Fruit fly (Drosophila melanogaster) whole organism, prepupa: ENCODE data around the gene CG32259.

ENCODE experiments used
- Blimp-1 ChIP-seq: fragments of 200-800 bp; sonication (Bioruptor generic); optimal IDR thresholded peaks from 3 replicates; lab custom pipeline; 2017; ENCODE audit warnings: missing biosample characterization, missing genetic modification characterization, mild to moderate bottlenecking, moderate library complexity, missing genetic modification reagents
- CG10631 ChIP-seq: fragments of 200-800 bp; sonication (Bioruptor generic); optimal IDR thresholded peaks from 2 replicates; lab custom pipeline; 2016; ENCODE audit warnings: missing biosample characterization, missing genetic modification characterization
- CG10669 ChIP-seq: fragments of 200-800 bp; sonication (Bioruptor generic); optimal IDR thresholded peaks from 3 replicates; lab custom pipeline; 2018; ENCODE audit warnings: missing biosample characterization, mild to moderate bottlenecking, missing genetic modification characterization, moderate library complexity
- CG11294 ChIP-seq: fragments of 200-800 bp; sonication (Bioruptor generic); IDR thresholded peaks from 2 replicates; pipeline ENCODE4 v1.3.6; 2022; ENCODE audit warnings: missing biosample characterization, missing genetic modification characterization
- CG11762 ChIP-seq: fragments of 200-800 bp; sonication (Bioruptor generic); optimal IDR thresholded peaks from 3 replicates; lab custom pipeline; 2016; ENCODE audit warnings: missing biosample characterization, missing genetic modification characterization; ENCODE audit not compliant: insufficient read depth
- CG11902 ChIP-seq: fragments of 200-800 bp; sonication (Bioruptor generic); optimal IDR thresholded peaks from 3 replicates; lab custom pipeline; 2016; ENCODE audit warnings: missing biosample characterization, missing genetic modification characterization
- CG15336 ChIP-seq: fragments of 200-800 bp; sonication (Bioruptor generic); IDR thresholded peaks from 2 replicates; pipeline ENCODE4 v1.3.6; 2022; ENCODE audit warnings: missing biosample characterization, missing genetic modification characterization
- CG3032 ChIP-seq: fragments of 200-800 bp; optimal IDR thresholded peaks from 2 replicates; lab custom pipeline; 2019; ENCODE audit warnings: missing biosample characterization, mild to moderate bottlenecking, missing genetic modification characterization, moderate library complexity
- CG31627 ChIP-seq: fragments of 200-800 bp; sonication (Bioruptor generic); optimal IDR thresholded peaks from 3 replicates; lab custom pipeline; 2016; ENCODE audit warnings: missing biosample characterization, missing genetic modification characterization
- CG32006 ChIP-seq: fragments of 200-800 bp; sonication (Bioruptor generic); optimal IDR thresholded peaks from 3 replicates; lab custom pipeline; 2017; ENCODE audit warnings: missing biosample characterization, mild to moderate bottlenecking, missing genetic modification characterization
- CG34406 ChIP-seq: fragments of 200-800 bp; sonication (Bioruptor generic); optimal IDR thresholded peaks from 3 replicates; lab custom pipeline; 2016; ENCODE audit warnings: missing biosample characterization, missing genetic modification characterization
- CG4318 ChIP-seq: fragments of 200-800 bp; sonication (Bioruptor generic); optimal IDR thresholded peaks from 3 replicates; lab custom pipeline; 2017; ENCODE audit warnings: missing biosample characterization, mild to moderate bottlenecking, missing genetic modification characterization
- CG6163 ChIP-seq: fragments of 200-800 bp; sonication (Bioruptor generic); IDR thresholded peaks from 3 replicates; pipeline ENCODE4 v1.3.6; 2022; ENCODE audit warnings: missing biosample characterization, missing genetic modification characterization
- CG6808 ChIP-seq: fragments of 200-800 bp; sonication (Bioruptor generic); optimal IDR thresholded peaks from 3 replicates; lab custom pipeline; 2017; ENCODE audit warnings: missing biosample characterization, missing genetic modification characterization, mild to moderate bottlenecking, moderate library complexity, missing genetic modification reagents
- CG6854 ChIP-seq: fragments of 200-800 bp; sonication (Bioruptor generic); optimal IDR thresholded peaks from 2 replicates; lab custom pipeline; 2017; ENCODE audit warnings: missing biosample characterization, mild to moderate bottlenecking, missing genetic modification characterization
- CG7368 ChIP-seq: fragments of 200-800 bp; sonication (Bioruptor generic); optimal IDR thresholded peaks from 3 replicates; lab custom pipeline; 2016; ENCODE audit warnings: missing biosample characterization, missing genetic modification characterization
- CG8119 ChIP-seq: fragments of 200-800 bp; sonication (Bioruptor generic); IDR thresholded peaks from 3 replicates; pipeline ENCODE4 v1.3.6; 2022; ENCODE audit warnings: missing biosample characterization, missing genetic modification characterization
- CG8319 ChIP-seq: fragments of 200-800 bp; sonication (Bioruptor generic); optimal IDR thresholded peaks from 3 replicates; lab custom pipeline; 2016; ENCODE audit warnings: missing biosample characterization, missing genetic modification characterization
- CG8632 ChIP-seq: fragments of 200-800 bp; sonication (Bioruptor generic); optimal IDR thresholded peaks from 3 replicates; lab custom pipeline; 2016; ENCODE audit warnings: missing biosample characterization, missing genetic modification characterization
- CG9139 ChIP-seq: fragments of 200-800 bp; sonication (Bioruptor generic); optimal IDR thresholded peaks from 3 replicates; lab custom pipeline; 2017; ENCODE audit warnings: missing biosample characterization, mild to moderate bottlenecking, missing genetic modification characterization
- Eip75B ChIP-seq: fragments of 200-800 bp; sonication (Bioruptor generic); optimal IDR thresholded peaks from 3 replicates; lab custom pipeline; 2016; ENCODE audit warnings: missing biosample characterization, missing genetic modification characterization
- Eip78C ChIP-seq: fragments of 200-800 bp; sonication (Bioruptor generic); peaks from one replicate; lab custom pipeline; 2016; ENCODE audit warnings: missing biosample characterization, missing genetic modification characterization
- Ets21C ChIP-seq: fragments of 200-800 bp; sonication (Bioruptor generic); optimal IDR thresholded peaks from 3 replicates; lab custom pipeline; 2016; ENCODE audit warnings: missing biosample characterization, missing genetic modification characterization
- Ets96B ChIP-seq: fragments of 200-800 bp; optimal IDR thresholded peaks from 2 replicates; lab custom pipeline; 2019; ENCODE audit warnings: missing biosample characterization, mild to moderate bottlenecking, missing genetic modification characterization, moderate library complexity
- Gug ChIP-seq: fragments of 200-800 bp; sonication (Bioruptor generic); IDR thresholded peaks from 2 replicates; pipeline ENCODE4 v1.3.6; 2022; ENCODE audit warnings: missing biosample characterization, missing genetic modification characterization
- Hr38 ChIP-seq: sonication (Bioruptor generic); optimal IDR thresholded peaks from 2 replicates; lab custom pipeline; 2016; ENCODE audit warnings: missing biosample characterization, missing genetic modification characterization
- Hr4 ChIP-seq: fragments of 200-800 bp; sonication (Bioruptor generic); optimal IDR thresholded peaks from 3 replicates; lab custom pipeline; 2016; ENCODE audit warnings: missing biosample characterization, missing genetic modification characterization
- Lpt ChIP-seq: fragments of 200-800 bp; sonication (Bioruptor generic); optimal IDR thresholded peaks from 3 replicates; lab custom pipeline; 2016; ENCODE audit warnings: missing biosample characterization, missing genetic modification characterization
- Met ChIP-seq: fragments of 200-800 bp; sonication (Bioruptor generic); optimal IDR thresholded peaks from 3 replicates; lab custom pipeline; 2016; ENCODE audit warnings: missing biosample characterization, missing genetic modification characterization
- OdsH ChIP-seq: fragments of 200-800 bp; sonication (Bioruptor generic); optimal IDR thresholded peaks from 3 replicates; lab custom pipeline; 2016; ENCODE audit warnings: missing biosample characterization, missing genetic modification characterization
- Smox ChIP-seq: fragments of 200-800 bp; sonication (Bioruptor generic); optimal IDR thresholded peaks from 3 replicates; lab custom pipeline; 2016; ENCODE audit warnings: missing biosample characterization, missing genetic modification characterization
- Sox102F ChIP-seq: fragments of 200-800 bp; sonication (Bioruptor generic); optimal IDR thresholded peaks from 2 replicates; lab custom pipeline; 2016; ENCODE audit warnings: missing biosample characterization, mild to moderate bottlenecking, missing genetic modification characterization
- Sox14 ChIP-seq: fragments of 200-800 bp; sonication (Bioruptor generic); optimal IDR thresholded peaks from 3 replicates; lab custom pipeline; 2016; ENCODE audit warnings: missing biosample characterization, missing genetic modification characterization
- Sox15 ChIP-seq: fragments of 200-800 bp; sonication (Bioruptor generic); optimal IDR thresholded peaks from 3 replicates; lab custom pipeline; 2016; ENCODE audit warnings: missing biosample characterization, missing genetic modification characterization
- achi ChIP-seq: fragments of 200-800 bp; sonication (Bioruptor generic); optimal IDR thresholded peaks from 3 replicates; lab custom pipeline; 2016; ENCODE audit warnings: missing biosample characterization, missing genetic modification characterization
- acj6 ChIP-seq: fragments of 200-800 bp; sonication (Bioruptor generic); optimal IDR thresholded peaks from 3 replicates; lab custom pipeline; 2016; ENCODE audit warnings: missing biosample characterization, missing genetic modification characterization
- cyc ChIP-seq: fragments of 200-800 bp; sonication (Bioruptor generic); optimal IDR thresholded peaks from 3 replicates; lab custom pipeline; 2016; ENCODE audit warnings: missing biosample characterization, missing genetic modification characterization
- dac ChIP-seq: fragments of 200-800 bp; sonication (Bioruptor generic); optimal IDR thresholded peaks from 2 replicates; lab custom pipeline; 2017; ENCODE audit warnings: missing biosample characterization, mild to moderate bottlenecking, missing genetic modification characterization
- dsx ChIP-seq: fragments of 200-800 bp; optimal IDR thresholded peaks from 3 replicates; lab custom pipeline; 2019; ENCODE audit warnings: missing biosample characterization, mild to moderate bottlenecking, missing genetic modification characterization, moderate library complexity; ENCODE audit not compliant: poor library complexity, severe bottlenecking
- eg ChIP-seq: fragments of 200-800 bp; sonication (Bioruptor generic); IDR thresholded peaks from 3 replicates; pipeline ENCODE4 v1.3.6; 2022; ENCODE audit warnings: missing biosample characterization, missing genetic modification characterization
- esn ChIP-seq: fragments of 200-800 bp; sonication (Bioruptor generic); optimal IDR thresholded peaks from 2 replicates; lab custom pipeline; 2016; ENCODE audit warnings: missing biosample characterization, mild to moderate bottlenecking, missing genetic modification characterization, moderate library complexity
- fd59A ChIP-seq: fragments of 200-800 bp; sonication (Bioruptor generic); optimal IDR thresholded peaks from 2 replicates; lab custom pipeline; 2017; ENCODE audit warnings: missing biosample characterization, mild to moderate bottlenecking, missing genetic modification characterization, missing genetic modification reagents
- fkh ChIP-seq: fragments of 200-800 bp; sonication (Bioruptor generic); optimal IDR thresholded peaks from 3 replicates; lab custom pipeline; 2017; ENCODE audit warnings: missing biosample characterization, mild to moderate bottlenecking, missing genetic modification characterization, moderate library complexity
- lz ChIP-seq: fragments of 200-800 bp; sonication (Bioruptor generic); optimal IDR thresholded peaks from 3 replicates; lab custom pipeline; 2016; ENCODE audit warnings: missing biosample characterization, missing genetic modification characterization
- pdm3 ChIP-seq: fragments of 200-800 bp; sonication (Bioruptor generic); optimal IDR thresholded peaks from 3 replicates; lab custom pipeline; 2016; ENCODE audit warnings: missing biosample characterization, missing genetic modification characterization
- salr ChIP-seq, 2 experiments: fragments of 200-800 bp; sonication (Bioruptor generic); optimal IDR thresholded peaks; 3 replicates each; lab custom pipeline; 2016 to 2018; ENCODE audit warnings: missing biosample characterization in 2 of 2, missing genetic modification characterization in 2 of 2, mild to moderate bottlenecking in 1 of 2
- spab ChIP-seq: fragments of 200-800 bp; sonication (Bioruptor generic); optimal IDR thresholded peaks from 2 replicates; lab custom pipeline; 2017; ENCODE audit warnings: missing biosample characterization, mild to moderate bottlenecking, missing genetic modification characterization, missing genetic modification reagents
- ss ChIP-seq, 2 experiments: fragments of 200-800 bp; sonication (Bioruptor generic); optimal IDR thresholded peaks; 2 replicates in 1 of 2; 3 replicates in 1 of 2; lab custom pipeline; 2017 to 2018; ENCODE audit warnings: mild to moderate bottlenecking in 2 of 2, missing biosample characterization in 2 of 2, missing genetic modification characterization in 2 of 2, moderate library complexity in 1 of 2
- svp ChIP-seq: fragments of 200-800 bp; sonication (Bioruptor generic); peaks from one replicate; lab custom pipeline; 2016; ENCODE audit warnings: missing biosample characterization, missing genetic modification characterization
- topi ChIP-seq: fragments of 200-800 bp; sonication (Bioruptor generic); optimal IDR thresholded peaks from 3 replicates; lab custom pipeline; 2016; ENCODE audit warnings: missing biosample characterization, missing genetic modification characterization
- vri ChIP-seq: fragments of 200-800 bp; sonication (Bioruptor generic); optimal IDR thresholded peaks from 3 replicates; lab custom pipeline; 2016; ENCODE audit warnings: missing biosample characterization, mild to moderate bottlenecking, missing genetic modification characterization

CG32259 gene

dm6 chr3L:4108844-4109494 lies 39.8 kb downstream of the CG32259 start:
- TF ChIP-seq salr (GFP tag; optimal IDR thresholded peaks at IDR 0.05; lab: Kevin White, UChicago) (peak; percentile 2 to 60), Sox15 (GFP tag; lab: Kevin White, UChicago) (peak; percentile 36), CG11902 (peak; percentile 46), vri (GFP tag; lab: Kevin White, UChicago) (no peak), cyc (GFP tag; lab: Kevin White, UChicago) (peak; percentile 52), Gug (no peak; the same call in 1 of the 2 replicates), Eip75B (peak; percentile 72), CG6854 (GFP tag; lab: Kevin White, UChicago) (no peak), svp (GFP tag; lab: Kevin White, UChicago) (peak; percentile 79), Eip78C (peak; percentile 94), Met (GFP tag; lab: Kevin White, UChicago) (peak; percentile 67), dac (GFP tag; lab: Kevin White, UChicago) (peak; percentile 51), CG11762 (peak; percentile 56), CG7368 (GFP tag; lab: Kevin White, UChicago) (peak; percentile 37), lz (GFP tag; lab: Kevin White, UChicago) (peak; percentile 49), CG9139 (GFP tag; lab: Kevin White, UChicago) (no peak), CG6163 (GFP tag; lab: Robert Waterston, UW) (peak; percentile 53; the same call in 2 of the 3 replicates), CG11294 (GFP tag; lab: Robert Waterston, UW) (peak; percentile 27; the same call in 1 of the 2 replicates), acj6 (GFP tag; lab: Kevin White, UChicago) (peak; percentile 75), Sox102F (GFP tag; lab: Kevin White, UChicago) (peak; percentile 61), CG15336 (GFP tag; lab: Robert Waterston, UW) (peak; percentile 71), ss (GFP tag; optimal IDR thresholded peaks at IDR 0.05; lab: Kevin White, UChicago) (peak; percentile 51 to 77), esn (GFP tag; lab: Kevin White, UChicago) (peak; percentile 61), Ets21C (GFP tag; lab: Kevin White, UChicago) (peak; percentile 25), fkh (GFP tag; lab: Kevin White, UChicago) (peak; percentile 6), CG31627 (GFP tag; lab: Kevin White, UChicago) (peak; percentile 59), Smox (GFP tag; lab: Kevin White, UChicago) (peak; percentile 21), CG32006 (GFP tag; lab: Kevin White, UChicago) (peak; percentile 88), Blimp-1 (no peak), OdsH (GFP tag; lab: Kevin White, UChicago) (peak; percentile 69), eg (GFP tag; lab: Robert Waterston, UW) (peak; percentile 71; the same call in 2 of the 3 replicates), CG8119 (GFP tag; lab: Robert Waterston, UW) (peak; percentile 74), Ets96B (tag; lab: Kevin White, UChicago) (peak; percentile 53), dsx (GFP tag; lab: Kevin White, UChicago) (peak; percentile 28), topi (GFP tag; lab: Kevin White, UChicago) (peak; percentile 64), CG8632 (GFP tag; lab: Kevin White, UChicago) (peak; percentile 49), achi (GFP tag; lab: Kevin White, UChicago) (peak; percentile 68), CG3032 (tag; lab: Kevin White, UChicago) (peak; percentile 69), Hr38 (GFP tag; lab: Kevin White, UChicago) (no peak), fd59A (GFP tag; lab: Kevin White, UChicago) (peak; percentile 62), Lpt (GFP tag; lab: Kevin White, UChicago) (peak; percentile 44), CG8319 (peak; percentile 40), CG6808 (peak; percentile 68), CG34406 (GFP tag; lab: Kevin White, UChicago) (peak; percentile 56), CG4318 (peak; percentile 71), CG10669 (peak; percentile 59), CG10631 (GFP tag; lab: Kevin White, UChicago) (peak; percentile 24), Hr4 (GFP tag; lab: Kevin White, UChicago) (peak; percentile 88), Sox14 (peak; percentile 55), spab (peak; percentile 62), pdm3 (GFP tag; lab: Kevin White, UChicago) (peak; percentile 70)
